Worm (Caenorhabditis elegans): ENCODE measurements around the gene rars-1.

rars-1 gene

ce11 chrIII:4917077-4917476, at the start of gene rars-1:
Gene rars-1, minus strand, starts transcription at chrIII:4917177.
- TF ChIP-seq C34F6.9 (tag; optimal IDR thresholded peaks at IDR 0.05) (no peak), elt-1 (tag; optimal IDR thresholded peaks at IDR 0.05) (no peak), alr-1 (tag; optimal IDR thresholded peaks at IDR 0.05) (no peak), ztf-4 (tag; optimal IDR thresholded peaks at IDR 0.05) (no peak), zag-1 (tag; optimal IDR thresholded peaks at IDR 0.05) (no peak), skn-1 (tag; optimal IDR thresholded peaks at IDR 0.05) (no peak), nhr-12 (tag; optimal IDR thresholded peaks at IDR 0.05) (no peak), ceh-16 (tag; optimal IDR thresholded peaks at IDR 0.05) (no peak), mbf-1 (tag; optimal IDR thresholded peaks at IDR 0.05) (no peak), nhr-6 (tag; optimal IDR thresholded peaks at IDR 0.05) (no peak), gmeb-1 (tag; optimal IDR thresholded peaks at IDR 0.05) (no peak), lsy-2 (tag; optimal IDR thresholded peaks at IDR 0.05) (no peak), unc-55 (GFP tag; optimal IDR thresholded peaks at IDR 0.05) (no peak), nhr-77 (tag; optimal IDR thresholded peaks at IDR 0.05) (no peak), nhr-237 (tag; optimal IDR thresholded peaks at IDR 0.05) (no peak), R02D3.7 (tag; optimal IDR thresholded peaks at IDR 0.05) (no peak), lin-13 (GFP tag; optimal IDR thresholded peaks at IDR 0.05) (no peak), nhr-23 (tag; optimal IDR thresholded peaks at IDR 0.05) (no peak), unc-39 (tag; optimal IDR thresholded peaks at IDR 0.05) (no peak), ceh-82 (tag; optimal IDR thresholded peaks at IDR 0.05) (no peak)

- TF ChIP-seq fos-1 (tag; optimal IDR thresholded peaks at IDR 0.05) (no peak), nhr-25 (tag; optimal IDR thresholded peaks at IDR 0.05) (no peak), zag-1 (tag; optimal IDR thresholded peaks at IDR 0.05) (no peak), nhr-6 (tag; optimal IDR thresholded peaks at IDR 0.05) (no peak), Y55F3AM.14 (GFP tag; optimal IDR thresholded peaks at IDR 0.05) (no peak), ama-1 (optimal IDR thresholded peaks at IDR 0.05) (no peak), sem-4 (tag; optimal IDR thresholded peaks at IDR 0.05) (no peak), nhr-10 (tag; optimal IDR thresholded peaks at IDR 0.05) (no peak), unc-55 (GFP tag; optimal IDR thresholded peaks at IDR 0.05) (no peak), egl-27 (tag; optimal IDR thresholded peaks at IDR 0.05) (no peak), unc-62 (GFP tag; optimal IDR thresholded peaks at IDR 0.05) (no peak), crh-2 (tag; optimal IDR thresholded peaks at IDR 0.05) (no peak)
Measured at ce11 chrIII:4965271-4965670, 48.3 kb upstream of the rars-1 start, which contains the start of gene nca-2. Gene nca-2, plus strand, starts transcription at chrIII:4965571.

ce11 chrIII:4962886-4963285, 45.9 kb upstream of the rars-1 start, which contains the start of gene C27F2.9:
Gene C27F2.9, minus strand, starts transcription at chrIII:4963044.
- peak; percentile 100 for TF ChIP-seq gmeb-1 (tag; optimal IDR thresholded peaks at IDR 0.05)
- TF ChIP-seq ZK546.5 (tag; optimal IDR thresholded peaks at IDR 0.05): peak; percentile 2
- peak; percentile 71 for TF ChIP-seq snpc-4 (tag; optimal IDR thresholded peaks at IDR 0.05)
- peak; percentile 93 for TF ChIP-seq crh-2 (tag; optimal IDR thresholded peaks at IDR 0.05)
- no peak for TF ChIP-seq skn-1 (tag; optimal IDR thresholded peaks at IDR 0.05)
- TF ChIP-seq unc-62 (GFP tag; optimal IDR thresholded peaks at IDR 0.05): no peak
- peak; percentile 84 for TF ChIP-seq mab-5 (tag; optimal IDR thresholded peaks at IDR 0.05)
- peak; percentile 89 for TF ChIP-seq lin-13 (GFP tag; optimal IDR thresholded peaks at IDR 0.05)
- no peak for TF ChIP-seq lin-39 (tag; optimal IDR thresholded peaks at IDR 0.05)
- TF ChIP-seq unc-55 (GFP tag; optimal IDR thresholded peaks at IDR 0.05): peak; percentile 95
- TF ChIP-seq F13H6.1 (tag; optimal IDR thresholded peaks at IDR 0.05): peak; percentile 85
- TF ChIP-seq R02D3.7 (tag; optimal IDR thresholded peaks at IDR 0.05): peak; percentile 37
- no peak for TF ChIP-seq nhr-11 (tag; optimal IDR thresholded peaks at IDR 0.05)
- peak; percentile 55 for TF ChIP-seq ztf-4 (tag; optimal IDR thresholded peaks at IDR 0.05)
- TF ChIP-seq elt-1 (tag; optimal IDR thresholded peaks at IDR 0.05): no peak
- TF ChIP-seq nhr-6 (tag; optimal IDR thresholded peaks at IDR 0.05): peak; percentile 72
- no peak for TF ChIP-seq egl-27 (tag; optimal IDR thresholded peaks at IDR 0.05)
- peak; percentile 73 for TF ChIP-seq fos-1 (tag; optimal IDR thresholded peaks at IDR 0.05)
- TF ChIP-seq sem-4 (tag; optimal IDR thresholded peaks at IDR 0.05): peak; percentile 80
- TF ChIP-seq unc-39 (tag; optimal IDR thresholded peaks at IDR 0.05): no peak
- no peak for TF ChIP-seq nhr-25 (tag; optimal IDR thresholded peaks at IDR 0.05)
- TF ChIP-seq nhr-237 (tag; optimal IDR thresholded peaks at IDR 0.05): no peak
- peak; percentile 20 for TF ChIP-seq Y55F3AM.14 (GFP tag; optimal IDR thresholded peaks at IDR 0.05)
- peak; percentile 75 for TF ChIP-seq nhr-21 (tag; optimal IDR thresholded peaks at IDR 0.05)
- peak; percentile 27 for TF ChIP-seq dmd-4 (tag; optimal IDR thresholded peaks at IDR 0.05)
- TF ChIP-seq sma-9 (GFP tag; optimal IDR thresholded peaks at IDR 0.05): peak; percentile 92
- no peak for TF ChIP-seq sma-9 (tag; optimal IDR thresholded peaks at IDR 0.05)
- TF ChIP-seq alr-1 (tag; optimal IDR thresholded peaks at IDR 0.05): no peak
- TF ChIP-seq C34F6.9 (tag; optimal IDR thresholded peaks at IDR 0.05): peak; percentile 97
- no peak for TF ChIP-seq elt-3 (tag; optimal IDR thresholded peaks at IDR 0.05)
- TF ChIP-seq zag-1 (tag; optimal IDR thresholded peaks at IDR 0.05): peak; percentile 40
- TF ChIP-seq sma-3 (GFP tag; optimal IDR thresholded peaks at IDR 0.05): peak; percentile 90
- no peak for TF ChIP-seq nhr-23 (tag; optimal IDR thresholded peaks at IDR 0.05)
- no peak for TF ChIP-seq ztf-1 (GFP tag; conservative IDR thresholded peaks at IDR 0.05)
- TF ChIP-seq nhr-129 (tag; optimal IDR thresholded peaks at IDR 0.05): peak; percentile 78
- TF ChIP-seq lin-11 (tag; optimal IDR thresholded peaks at IDR 0.05): peak; percentile 62
- peak; percentile 36 for TF ChIP-seq ceh-82 (tag; optimal IDR thresholded peaks at IDR 0.05)
- peak; percentile 73 for TF ChIP-seq ama-1 (optimal IDR thresholded peaks at IDR 0.05)
- TF ChIP-seq blmp-1 (tag; optimal IDR thresholded peaks at IDR 0.05; ENCODE audit: insufficient read depth): peak; percentile 63
- TF ChIP-seq ceh-16 (tag; optimal IDR thresholded peaks at IDR 0.05): peak; percentile 11
- TF ChIP-seq lsy-2 (tag; optimal IDR thresholded peaks at IDR 0.05): peak; percentile 89 to 94
- no peak for TF ChIP-seq aly-2 (tag; optimal IDR thresholded peaks at IDR 0.05)
- no peak for TF ChIP-seq nhr-12 (tag; optimal IDR thresholded peaks at IDR 0.05)
- TF ChIP-seq mbf-1 (tag; optimal IDR thresholded peaks at IDR 0.05): peak; percentile 26
- TF ChIP-seq nhr-77 (tag; optimal IDR thresholded peaks at IDR 0.05): peak; percentile 76
- peak; percentile 55 for TF ChIP-seq nhr-10 (tag; optimal IDR thresholded peaks at IDR 0.05)

Data from whole organism, L2 larva.